Worm (Caenorhabditis elegans): ENCODE data around the gene mks-2.
A peak's percentile ranks its signal among the peaks of the same experiment; 100 is the strongest.

Gene mks-2

ce11 chrII:6198468-6198867 is 20.8 kb downstream of the mks-2 start, which contains the start of gene szy-4:
Gene szy-4, plus strand, starts transcription at chrII:6198696.
- TF ChIP-seq him-1 (tag; optimal IDR thresholded peaks at IDR 0.05) (no peak), W03F9.2 (tag; optimal IDR thresholded peaks at IDR 0.05) (no peak), dao-5 (tag; optimal IDR thresholded peaks at IDR 0.05) (no peak)

- TF ChIP-seq him-1 (tag; optimal IDR thresholded peaks at IDR 0.05) = no peak
- no peak for TF ChIP-seq dao-5 (tag; optimal IDR thresholded peaks at IDR 0.05)
- no peak for TF ChIP-seq W03F9.2 (tag; optimal IDR thresholded peaks at IDR 0.05)
These were observed 22.4 kb downstream of the mks-2 start, which contains the start of the genes rbmx-2 and C30B5.2 for ce11 chrII:6196875-6197274. Gene rbmx-2, minus strand, starts transcription at chrII:6196948. Gene C30B5.2, plus strand, starts transcription at chrII:6197180.

ce11 chrII:6192484-6192883 is 26.8 kb downstream of the mks-2 start, which contains the start of gene cpb-2:
Gene cpb-2, plus strand, starts transcription at chrII:6192784.
- TF ChIP-seq W03F9.2 (tag; optimal IDR thresholded peaks at IDR 0.05) = no peak
- no peak for TF ChIP-seq him-1 (tag; optimal IDR thresholded peaks at IDR 0.05)
- no peak for TF ChIP-seq dao-5 (tag; optimal IDR thresholded peaks at IDR 0.05)

ce11 chrII:6191293-6191692 is 28.0 kb downstream of the mks-2 start, which contains the start of gene fkh-8:
Gene fkh-8, minus strand, starts transcription at chrII:6191393.
- TF ChIP-seq him-1 (tag; optimal IDR thresholded peaks at IDR 0.05) (no peak), dao-5 (tag; optimal IDR thresholded peaks at IDR 0.05) (no peak), W03F9.2 (tag; optimal IDR thresholded peaks at IDR 0.05) (no peak)

- no peak for TF ChIP-seq dao-5 (tag; optimal IDR thresholded peaks at IDR 0.05)
- no peak for TF ChIP-seq him-1 (tag; optimal IDR thresholded peaks at IDR 0.05)
- no peak for TF ChIP-seq W03F9.2 (tag; optimal IDR thresholded peaks at IDR 0.05)
These were observed 28.5 kb downstream of the mks-2 start for ce11 chrII:6190770-6191169.

- TF ChIP-seq him-1 (tag; optimal IDR thresholded peaks at IDR 0.05) = no peak
These were observed 37.9 kb downstream of the mks-2 start for ce11 chrII:6181337-6181736.

- TF ChIP-seq dao-5 (tag; optimal IDR thresholded peaks at IDR 0.05) (no peak), him-1 (tag; optimal IDR thresholded peaks at IDR 0.05) (no peak), W03F9.2 (tag; optimal IDR thresholded peaks at IDR 0.05) (no peak)
These were observed 38.7 kb downstream of the mks-2 start for ce11 chrII:6180552-6180951.

- TF ChIP-seq W03F9.2 (tag; optimal IDR thresholded peaks at IDR 0.05) (no peak), him-1 (tag; optimal IDR thresholded peaks at IDR 0.05) (no peak), dao-5 (tag; optimal IDR thresholded peaks at IDR 0.05) (no peak)
These were observed 39.7 kb downstream of the mks-2 start, which contains the start of gene F40H3.1 for ce11 chrII:6179531-6179930. Gene F40H3.1, plus strand, starts transcription at chrII:6179831.

- TF ChIP-seq dao-5 (tag; optimal IDR thresholded peaks at IDR 0.05) (no peak), W03F9.2 (tag; optimal IDR thresholded peaks at IDR 0.05) (no peak), him-1 (tag; optimal IDR thresholded peaks at IDR 0.05) (no peak)
These were observed 40.5 kb downstream of the mks-2 start for ce11 chrII:6178743-6179129.

- TF ChIP-seq him-1 (tag; optimal IDR thresholded peaks at IDR 0.05) = no peak
- no peak for TF ChIP-seq dao-5 (tag; optimal IDR thresholded peaks at IDR 0.05)
- no peak for TF ChIP-seq W03F9.2 (tag; optimal IDR thresholded peaks at IDR 0.05)
These were observed 41.1 kb downstream of the mks-2 start for ce11 chrII:6177975-6178742.

- TF ChIP-seq him-1 (tag; optimal IDR thresholded peaks at IDR 0.05) (no peak), dao-5 (tag; optimal IDR thresholded peaks at IDR 0.05) (no peak), W03F9.2 (tag; optimal IDR thresholded peaks at IDR 0.05) (no peak)
These were observed 42.9 kb downstream of the mks-2 start for ce11 chrII:6176154-6176897.

- TF ChIP-seq him-1 (tag; optimal IDR thresholded peaks at IDR 0.05) = peak; percentile 13
- no peak for TF ChIP-seq dao-5 (tag; optimal IDR thresholded peaks at IDR 0.05)
- TF ChIP-seq W03F9.2 (tag; optimal IDR thresholded peaks at IDR 0.05) = no peak
These were observed 44.2 kb downstream of the mks-2 start for ce11 chrII:6175027-6175426.

- TF ChIP-seq W03F9.2 (tag; optimal IDR thresholded peaks at IDR 0.05) (no peak), him-1 (tag; optimal IDR thresholded peaks at IDR 0.05) (no peak), dao-5 (tag; optimal IDR thresholded peaks at IDR 0.05) (no peak)
These were observed 45.8 kb downstream of the mks-2 start, which contains the start of gene F40H3.2 for ce11 chrII:6173400-6173799. Gene F40H3.2, plus strand, starts transcription at chrII:6173649.

ce11 chrII:6171228-6171627 is 48.0 kb downstream of the mks-2 start, which contains the start of gene F40H3.3:
Gene F40H3.3, plus strand, starts transcription at chrII:6171507.
- no peak for TF ChIP-seq dao-5 (tag; optimal IDR thresholded peaks at IDR 0.05)
- no peak for TF ChIP-seq W03F9.2 (tag; optimal IDR thresholded peaks at IDR 0.05)
- no peak for TF ChIP-seq him-1 (tag; optimal IDR thresholded peaks at IDR 0.05)

Data from whole organism, L4/young adult.